Worm (Caenorhabditis elegans) whole organism, L4 larva: Measurements from ENCODE around the gene C37E2.2.
A peak's percentile ranks its signal among the peaks of the same experiment; 100 is the strongest.

Experiments used
- F26F4.8 ChIP-seq: fragments of 200-800 bp; sonication (Bioruptor generic); conservative IDR thresholded peaks from 2 replicates; pipeline ENCODE4 v1.3.6; 2022; ENCODE audit warnings: missing genetic modification characterization, missing compliant biosample characterization
- F37D6.2 ChIP-seq: sonication (generic microtip); optimal IDR thresholded peaks from 2 replicates; lab custom pipeline; 2016; ENCODE audit warnings: mild to moderate bottlenecking, missing genetic modification characterization, missing compliant biosample characterization
- T20F7.1 ChIP-seq: fragments of 200-800 bp; sonication (Bioruptor generic); optimal IDR thresholded peaks from 2 replicates; lab custom pipeline; 2018; ENCODE audit warnings: mild to moderate bottlenecking, missing genetic modification characterization, missing compliant biosample characterization
- Y48G9A.11 ChIP-seq: fragments of 200-800 bp; sonication (Bioruptor generic); IDR thresholded peaks from 2 replicates; pipeline ENCODE4 v1.3.6; 2022; ENCODE audit warnings: missing genetic modification reagents, missing genetic modification characterization, missing compliant biosample characterization
- Y75B8A.6 ChIP-seq: fragments of 200-800 bp; sonication (Bioruptor generic); IDR thresholded peaks from 2 replicates; pipeline ENCODE4 v1.3.6; 2022; ENCODE audit warnings: missing genetic modification reagents, missing genetic modification characterization, missing compliant biosample characterization
- ZK546.5 ChIP-seq, 2 experiments: sonication (generic microtip); optimal IDR thresholded peaks; 2 replicates each; lab custom pipeline; 2017; ENCODE audit warnings: missing biosample characterization in 2 of 2, missing genetic modification characterization in 2 of 2
- ceh-20 ChIP-seq: fragments of 200-800 bp; sonication (Bioruptor generic); IDR thresholded peaks from 2 replicates; pipeline ENCODE4 v1.3.6; 2022; ENCODE audit warnings: missing genetic modification reagents, missing genetic modification characterization, missing compliant biosample characterization
- ceh-44 ChIP-seq: fragments of 200-800 bp; sonication (Bioruptor generic); IDR thresholded peaks from 2 replicates; pipeline ENCODE4 v1.3.6; 2022; ENCODE audit warnings: missing genetic modification reagents, missing genetic modification characterization, missing compliant biosample characterization
- ceh-82 ChIP-seq: sonication (generic microtip); optimal IDR thresholded peaks from 2 replicates; lab custom pipeline; 2017; ENCODE audit warnings: missing biosample characterization, missing genetic modification characterization
- ctbp-1 ChIP-seq: fragments of 200-800 bp; sonication (Bioruptor generic); IDR thresholded peaks from 2 replicates; pipeline ENCODE4 v1.3.6; 2022; ENCODE audit warnings: missing genetic modification reagents, missing genetic modification characterization, missing compliant biosample characterization
- daf-16 ChIP-seq, 3 experiments: sonication (generic microtip); optimal IDR thresholded peaks; 2 replicates each; lab custom pipeline; 2016 to 2017; ENCODE audit warnings: missing genetic modification characterization in 3 of 3, missing genetic modification reagents in 3 of 3, mild to moderate bottlenecking in 2 of 3, missing compliant biosample characterization in 2 of 3, missing biosample characterization in 1 of 3, moderate library complexity in 1 of 3
- daf-19 ChIP-seq: fragments of 200-800 bp; sonication (Bioruptor generic); conservative IDR thresholded peaks from 2 replicates; pipeline ENCODE4 v1.3.6; 2022; ENCODE audit warnings: missing genetic modification characterization, missing compliant biosample characterization
- dmd-6 ChIP-seq: fragments of 200-800 bp; sonication (Bioruptor generic); IDR thresholded peaks from 2 replicates; pipeline ENCODE4 v1.3.6; 2022; ENCODE audit warnings: missing genetic modification reagents, missing genetic modification characterization, missing compliant biosample characterization
- dmd-8 ChIP-seq: fragments of 200-800 bp; sonication (Bioruptor generic); IDR thresholded peaks from 2 replicates; pipeline ENCODE4 v1.3.6; 2022; ENCODE audit warnings: missing genetic modification characterization, missing compliant biosample characterization
- dpl-1 ChIP-seq: fragments of 150-350 bp; optimal IDR thresholded peaks from 2 replicates; lab custom pipeline; 2014; ENCODE audit warnings: missing biosample characterization, missing genetic modification reagents, missing genetic modification characterization
- duxl-1 ChIP-seq: sonication (generic microtip); optimal IDR thresholded peaks from 2 replicates; lab custom pipeline; 2016; ENCODE audit warnings: mild to moderate bottlenecking, missing genetic modification characterization, moderate library complexity, missing compliant biosample characterization; ENCODE audit not compliant: poor library complexity
- dve-1 ChIP-seq: sonication (generic microtip); optimal IDR thresholded peaks from 2 replicates; lab custom pipeline; 2017; ENCODE audit warnings: antibody characterized with exemption, mild to moderate bottlenecking, missing genetic modification characterization, missing compliant biosample characterization; ENCODE audit not compliant: insufficient read depth
- hlh-11 ChIP-seq: fragments of 200-800 bp; sonication (Bioruptor generic); optimal IDR thresholded peaks from 2 replicates; lab custom pipeline; 2018; ENCODE audit warnings: mild to moderate bottlenecking, missing genetic modification characterization, missing compliant biosample characterization
- hlh-30 ChIP-seq: sonication (generic microtip); optimal IDR thresholded peaks from 2 replicates; lab custom pipeline; 2017; ENCODE audit warnings: antibody characterized with exemption, mild to moderate bottlenecking, missing genetic modification characterization, missing compliant biosample characterization; ENCODE audit not compliant: insufficient read depth
- hmg-1.1 ChIP-seq: fragments of 200-800 bp; sonication (Bioruptor generic); IDR thresholded peaks from 2 replicates; pipeline ENCODE4 v1.3.6; 2022; ENCODE audit warnings: missing genetic modification reagents, missing genetic modification characterization, missing compliant biosample characterization
- lin-1 ChIP-seq: fragments of 200-800 bp; sonication (Bioruptor generic); IDR thresholded peaks from 2 replicates; pipeline ENCODE4 v1.3.6; 2022; ENCODE audit warnings: missing genetic modification reagents, missing genetic modification characterization, missing compliant biosample characterization
- lin-15B ChIP-seq: fragments of 150-350 bp; sonication (generic microtip); optimal IDR thresholded peaks from 3 replicates; lab custom pipeline; 2014; ENCODE audit warnings: missing biosample characterization, missing genetic modification characterization
- lin-38 ChIP-seq: fragments of 200-800 bp; sonication (Bioruptor generic); IDR thresholded peaks from 2 replicates; pipeline ENCODE4 v1.3.6; 2022; ENCODE audit warnings: missing genetic modification reagents, missing genetic modification characterization, missing compliant biosample characterization
- lir-3 ChIP-seq: sonication (generic microtip); optimal IDR thresholded peaks from 2 replicates; lab custom pipeline; 2016; ENCODE audit warnings: mild to moderate bottlenecking, missing genetic modification characterization, missing compliant biosample characterization
- mdt-29 ChIP-seq: fragments of 200-800 bp; sonication (Bioruptor generic); IDR thresholded peaks from 2 replicates; pipeline ENCODE4 v1.3.6; 2022; ENCODE audit warnings: missing genetic modification reagents, missing genetic modification characterization, missing compliant biosample characterization
- mep-1 ChIP-seq: fragments of 150-350 bp; sonication (generic microtip); optimal IDR thresholded peaks from 3 replicates; lab custom pipeline; 2014; ENCODE audit warnings: missing biosample characterization, missing genetic modification characterization
- nhr-102 ChIP-seq: sonication (generic microtip); optimal IDR thresholded peaks from 2 replicates; lab custom pipeline; 2016; ENCODE audit warnings: mild to moderate bottlenecking, missing genetic modification characterization, moderate library complexity, missing compliant biosample characterization
- nhr-11 ChIP-seq: fragments of 150-350 bp; optimal IDR thresholded peaks from 2 replicates; lab custom pipeline; 2014; ENCODE audit warnings: missing biosample characterization, missing genetic modification characterization
- nhr-111 ChIP-seq: fragments of 200-800 bp; sonication (Bioruptor generic); optimal IDR thresholded peaks from 2 replicates; lab custom pipeline; 2018; ENCODE audit warnings: mild to moderate bottlenecking, missing genetic modification characterization, missing compliant biosample characterization
- nhr-25 ChIP-seq: sonication (generic microtip); optimal IDR thresholded peaks from 2 replicates; lab custom pipeline; 2017; ENCODE audit warnings: missing genetic modification characterization, mild to moderate bottlenecking, missing compliant biosample characterization, antibody characterized with exemption, moderate library complexity, borderline replicate concordance; ENCODE audit not compliant: insufficient read depth
- nhr-28 ChIP-seq: fragments of 150-350 bp; optimal IDR thresholded peaks from 2 replicates; lab custom pipeline; 2014; ENCODE audit warnings: missing biosample characterization, missing genetic modification characterization
- nhr-41 ChIP-seq: fragments of 200-800 bp; sonication (Bioruptor generic); IDR thresholded peaks from 2 replicates; pipeline ENCODE4 v1.3.6; 2022; ENCODE audit warnings: missing genetic modification reagents, missing genetic modification characterization, missing compliant biosample characterization
- nhr-48 ChIP-seq: sonication (generic microtip); optimal IDR thresholded peaks from 2 replicates; lab custom pipeline; 2016; ENCODE audit warnings: mild to moderate bottlenecking, missing genetic modification characterization, missing compliant biosample characterization
- php-3 ChIP-seq: fragments of 200-800 bp; sonication (Bioruptor generic); IDR thresholded peaks from 2 replicates; pipeline ENCODE4 v1.3.6; 2022; ENCODE audit warnings: missing genetic modification reagents, missing genetic modification characterization, missing compliant biosample characterization
- pqm-1 ChIP-seq: sonication (generic microtip); optimal IDR thresholded peaks from 2 replicates; lab custom pipeline; 2017; ENCODE audit warnings: missing biosample characterization, missing genetic modification characterization
- saeg-2 ChIP-seq: fragments of 200-800 bp; sonication (Bioruptor generic); IDR thresholded peaks from 2 replicates; pipeline ENCODE4 v1.3.6; 2022; ENCODE audit warnings: missing genetic modification reagents, missing genetic modification characterization, missing compliant biosample characterization
- sdz-12 ChIP-seq: fragments of 200-800 bp; sonication (Bioruptor generic); optimal IDR thresholded peaks from 2 replicates; lab custom pipeline; 2018; ENCODE audit warnings: mild to moderate bottlenecking, missing genetic modification characterization, missing compliant biosample characterization
- skn-1 ChIP-seq: fragments of 150-350 bp; optimal IDR thresholded peaks from 2 replicates; lab custom pipeline; 2014; ENCODE audit warnings: missing biosample characterization, missing genetic modification characterization
- snpc-1.2 ChIP-seq: fragments of 200-800 bp; sonication (Bioruptor generic); IDR thresholded peaks from 2 replicates; pipeline ENCODE4 v1.3.6; 2022; ENCODE audit warnings: missing genetic modification reagents, missing genetic modification characterization, missing compliant biosample characterization
- spr-1 ChIP-seq: sonication (generic microtip); optimal IDR thresholded peaks from 2 replicates; lab custom pipeline; 2016; ENCODE audit warnings: mild to moderate bottlenecking, missing genetic modification characterization, missing compliant biosample characterization
- tag-97 ChIP-seq: fragments of 200-800 bp; sonication (Bioruptor generic); IDR thresholded peaks from 2 replicates; pipeline ENCODE4 v1.3.6; 2022; ENCODE audit warnings: missing genetic modification characterization, missing compliant biosample characterization
- unc-39 ChIP-seq: sonication (generic microtip); optimal IDR thresholded peaks from 2 replicates; lab custom pipeline; 2017; ENCODE audit warnings: missing biosample characterization, missing genetic modification characterization
- unc-62 ChIP-seq, 3 experiments: fragments of 150-350 bp in 1 of 3; sonication (generic microtip); optimal IDR thresholded peaks in 2 of 3; peaks in 1 of 3; 1 replicate in 1 of 3; 2 replicates in 2 of 3; lab custom pipeline; 2014 to 2017; ENCODE audit warnings: missing biosample characterization in 3 of 3, missing genetic modification characterization in 3 of 3, missing genetic modification reagents in 3 of 3, missing genotype in 1 of 3
- zag-1 ChIP-seq: fragments of 150-350 bp; optimal IDR thresholded peaks from 2 replicates; lab custom pipeline; 2014; ENCODE audit warnings: missing biosample characterization, missing genetic modification characterization
- zip-11 ChIP-seq: fragments of 200-800 bp; sonication (Bioruptor generic); IDR thresholded peaks from 2 replicates; pipeline ENCODE4 v1.3.6; 2022; ENCODE audit warnings: missing genetic modification characterization, missing compliant biosample characterization
- zip-2 ChIP-seq: fragments of 150-350 bp; optimal IDR thresholded peaks from 2 replicates; lab custom pipeline; 2014; ENCODE audit warnings: missing biosample characterization, missing genetic modification characterization

The C37E2.2 gene

ce11 chrX:14194251-14194650 is 18.4 kb downstream of the C37E2.2 start (continued):
- TF ChIP-seq unc-62 (GFP tag; optimal IDR thresholded peaks at IDR 0.05 in 1 of 2; lab: Kevin White, UChicago) (peak in 1 of 2 experiments; percentile 96), unc-62 (tag; optimal IDR thresholded peaks at IDR 0.05; lab: Kevin White, UChicago) (no peak), ceh-20 (GFP tag; lab: Robert Waterston, UW) (no peak)
- TF ChIP-seq, all 104 proteins: peak for 5

- TF ChIP-seq Y75B8A.6 = no peak
- TF ChIP-seq ceh-20 (GFP tag; lab: Robert Waterston, UW) = no peak
- TF ChIP-seq nhr-41 = no peak
- no peak for TF ChIP-seq Y48G9A.11
- TF ChIP-seq mdt-29 (GFP tag; lab: Robert Waterston, UW) = no peak
- TF ChIP-seq dve-1 (tag; lab: Kevin White, UChicago) = peak; percentile 36
- no peak for TF ChIP-seq T20F7.1 (GFP tag; lab: Kevin White, UChicago)
- no peak for TF ChIP-seq ctbp-1 (GFP tag; lab: Robert Waterston, UW)
- TF ChIP-seq F37D6.2 (tag; lab: Kevin White, UChicago) = no peak
- no peak for TF ChIP-seq hmg-1.1 (GFP tag; lab: Robert Waterston, UW)
- TF ChIP-seq lin-1 (GFP tag; lab: Robert Waterston, UW) = peak; percentile 41; the same call in 1 of the 2 replicates
- TF ChIP-seq nhr-48 (tag; lab: Kevin White, UChicago) = no peak
- no peak for TF ChIP-seq nhr-111 (GFP tag; lab: Kevin White, UChicago)
- no peak for TF ChIP-seq php-3 (GFP tag; lab: Robert Waterston, UW)
- no peak for TF ChIP-seq saeg-2 (GFP tag; lab: Robert Waterston, UW)
- no peak for TF ChIP-seq ceh-44 (GFP tag; lab: Robert Waterston, UW)
- peak; percentile 42 for TF ChIP-seq hlh-11 (tag; lab: Kevin White, UChicago)
- TF ChIP-seq dmd-6 (GFP tag; lab: Robert Waterston, UW) = peak; percentile 48; the same call in 1 of the 2 replicates
- TF ChIP-seq skn-1 (tag; lab: Kevin White, UChicago) = no peak
- TF ChIP-seq lin-38 (GFP tag; lab: Robert Waterston, UW) = no peak
- TF ChIP-seq nhr-28 (tag; lab: Kevin White, UChicago) = peak; percentile 53
- no peak for TF ChIP-seq daf-16 (GFP tag; optimal IDR thresholded peaks at IDR 0.05; lab: Kevin White, UChicago)
- TF ChIP-seq daf-16 (tag; optimal IDR thresholded peaks at IDR 0.05; lab: Kevin White, UChicago) = peak; percentile 69
- no peak for TF ChIP-seq sdz-12 (GFP tag; lab: Kevin White, UChicago)
- TF ChIP-seq zag-1 (tag; lab: Kevin White, UChicago) = no peak
- no peak for TF ChIP-seq tag-97 (GFP tag; lab: Robert Waterston, UW)
- TF ChIP-seq pqm-1 = peak; percentile 64
Observed at ce11 chrX:14206321-14206720, 30.5 kb downstream of the C37E2.2 start.

- TF ChIP-seq nhr-11 (tag; lab: Kevin White, UChicago) (no peak), snpc-1.2 (GFP tag; lab: Robert Waterston, UW) (no peak), lin-1 (GFP tag; lab: Robert Waterston, UW) (no peak), unc-62 (GFP tag; optimal IDR thresholded peaks at IDR 0.05 in 1 of 2; lab: Kevin White, UChicago) (peak in 1 of 2 experiments; percentile 92), unc-62 (tag; optimal IDR thresholded peaks at IDR 0.05; lab: Kevin White, UChicago) (no peak), zip-2 (tag; lab: Kevin White, UChicago) (no peak), mep-1 (tag; lab: Kevin White, UChicago) (no peak), lin-15B (no peak), daf-19 (no peak), nhr-102 (tag; lab: Kevin White, UChicago) (no peak), nhr-25 (tag; lab: Kevin White, UChicago) (no peak), unc-39 (tag; lab: Kevin White, UChicago) (no peak), hlh-30 (peak; percentile 61), ctbp-1 (GFP tag; lab: Robert Waterston, UW) (no peak), zip-11 (no peak), dmd-8 (GFP tag; lab: Robert Waterston, UW) (no peak), ceh-82 (tag; lab: Kevin White, UChicago) (no peak), hmg-1.1 (GFP tag; lab: Robert Waterston, UW) (no peak), T20F7.1 (GFP tag; lab: Kevin White, UChicago) (no peak), duxl-1 (tag; lab: Kevin White, UChicago) (no peak), lir-3 (tag; lab: Kevin White, UChicago) (no peak), ZK546.5 (tag; optimal IDR thresholded peaks at IDR 0.05; lab: Kevin White, UChicago) (no peak), F26F4.8 (no peak), dmd-6 (GFP tag; lab: Robert Waterston, UW) (peak; percentile 30; the same call in 1 of the 2 replicates), dpl-1 (GFP tag; lab: Kevin White, UChicago) (no peak), spr-1 (tag; lab: Kevin White, UChicago) (no peak), php-3 (GFP tag; lab: Robert Waterston, UW) (peak; percentile 97)
Observed at ce11 chrX:14207942-14208341, 32.1 kb downstream of the C37E2.2 start, which contains the start of gene ceh-37. TSS of gene ceh-37 (minus strand) at chrX:14208000.
